Worm (Caenorhabditis elegans) whole organism, L4 larva: ENCODE results near the gene nhr-112.

ENCODE experiments used
- F10B5.3 ChIP-seq: sonication (generic microtip); optimal IDR thresholded peaks from 2 replicates; lab custom pipeline; 2016; ENCODE audit warnings: mild to moderate bottlenecking, missing genetic modification characterization, missing compliant biosample characterization
- T26A8.4 ChIP-seq: fragments of 200-800 bp; sonication (Bioruptor generic); IDR thresholded peaks from 2 replicates; pipeline ENCODE4 v1.3.6; 2022; ENCODE audit warnings: missing genetic modification characterization, missing compliant biosample characterization
- Y48G9A.11 ChIP-seq: fragments of 200-800 bp; sonication (Bioruptor generic); IDR thresholded peaks from 2 replicates; pipeline ENCODE4 v1.3.6; 2022; ENCODE audit warnings: missing genetic modification reagents, missing genetic modification characterization, missing compliant biosample characterization
- Y5F2A.4 ChIP-seq: fragments of 200-800 bp; sonication (Bioruptor generic); optimal IDR thresholded peaks from 2 replicates; lab custom pipeline; 2018; ENCODE audit warnings: mild to moderate bottlenecking, missing genetic modification characterization, missing compliant biosample characterization
- Y75B8A.6 ChIP-seq: fragments of 200-800 bp; sonication (Bioruptor generic); IDR thresholded peaks from 2 replicates; pipeline ENCODE4 v1.3.6; 2022; ENCODE audit warnings: missing genetic modification reagents, missing genetic modification characterization, missing compliant biosample characterization
- ZK546.5 ChIP-seq, 2 experiments: sonication (generic microtip); optimal IDR thresholded peaks; 2 replicates each; lab custom pipeline; 2017; ENCODE audit warnings: missing biosample characterization in 2 of 2, missing genetic modification characterization in 2 of 2
- aha-1 ChIP-seq: fragments of 150-350 bp; peaks from one replicate; lab custom pipeline; 2014; ENCODE audit warnings: missing biosample characterization, missing genetic modification characterization
- aly-2 ChIP-seq: sonication (generic microtip); optimal IDR thresholded peaks from 2 replicates; lab custom pipeline; 2018; ENCODE audit warnings: missing biosample characterization, missing genetic modification characterization
- ama-1 ChIP-seq: fragments of 150-350 bp; optimal IDR thresholded peaks from 2 replicates; lab custom pipeline; 2014; ENCODE audit warnings: inconsistent platforms, mixed read lengths
- daf-19 ChIP-seq: fragments of 200-800 bp; sonication (Bioruptor generic); conservative IDR thresholded peaks from 2 replicates; pipeline ENCODE4 v1.3.6; 2022; ENCODE audit warnings: missing genetic modification characterization, missing compliant biosample characterization
- dmd-6 ChIP-seq: fragments of 200-800 bp; sonication (Bioruptor generic); IDR thresholded peaks from 2 replicates; pipeline ENCODE4 v1.3.6; 2022; ENCODE audit warnings: missing genetic modification reagents, missing genetic modification characterization, missing compliant biosample characterization
- dmd-8 ChIP-seq: fragments of 200-800 bp; sonication (Bioruptor generic); IDR thresholded peaks from 2 replicates; pipeline ENCODE4 v1.3.6; 2022; ENCODE audit warnings: missing genetic modification characterization, missing compliant biosample characterization
- dmd-9 ChIP-seq: fragments of 200-800 bp; sonication (Bioruptor generic); IDR thresholded peaks from 2 replicates; pipeline ENCODE4 v1.3.6; 2022; ENCODE audit warnings: missing genetic modification reagents, missing genetic modification characterization, missing compliant biosample characterization
- egl-27 ChIP-seq: sonication (generic microtip); optimal IDR thresholded peaks from 3 replicates; lab custom pipeline; 2017; ENCODE audit warnings: missing biosample characterization, missing genetic modification reagents, missing genetic modification characterization
- gei-8 ChIP-seq: fragments of 200-800 bp; sonication (Bioruptor generic); optimal IDR thresholded peaks from 2 replicates; lab custom pipeline; 2018; ENCODE audit warnings: mild to moderate bottlenecking, missing genetic modification characterization, missing compliant biosample characterization
- hlh-11 ChIP-seq: fragments of 200-800 bp; sonication (Bioruptor generic); optimal IDR thresholded peaks from 2 replicates; lab custom pipeline; 2018; ENCODE audit warnings: mild to moderate bottlenecking, missing genetic modification characterization, missing compliant biosample characterization
- hlh-30 ChIP-seq: sonication (generic microtip); optimal IDR thresholded peaks from 2 replicates; lab custom pipeline; 2017; ENCODE audit warnings: antibody characterized with exemption, mild to moderate bottlenecking, missing genetic modification characterization, missing compliant biosample characterization; ENCODE audit not compliant: insufficient read depth
- hmg-1.1 ChIP-seq: fragments of 200-800 bp; sonication (Bioruptor generic); IDR thresholded peaks from 2 replicates; pipeline ENCODE4 v1.3.6; 2022; ENCODE audit warnings: missing genetic modification reagents, missing genetic modification characterization, missing compliant biosample characterization
- lin-39 ChIP-seq: fragments of 150-350 bp; optimal IDR thresholded peaks from 2 replicates; lab custom pipeline; 2014; ENCODE audit warnings: missing biosample characterization, missing genetic modification reagents, missing genetic modification characterization
- lir-3 ChIP-seq: sonication (generic microtip); optimal IDR thresholded peaks from 2 replicates; lab custom pipeline; 2016; ENCODE audit warnings: mild to moderate bottlenecking, missing genetic modification characterization, missing compliant biosample characterization
- lsy-2 ChIP-seq, 2 experiments: fragments of 150-350 bp in 1 of 2; sonication (generic microtip) in 1 of 2; optimal IDR thresholded peaks; 2 replicates each; lab custom pipeline; 2014 to 2017; ENCODE audit warnings: missing biosample characterization in 2 of 2, missing genetic modification characterization in 2 of 2
- madf-9 ChIP-seq: fragments of 200-800 bp; sonication (Bioruptor generic); conservative IDR thresholded peaks from 2 replicates; pipeline ENCODE4 v1.3.6; 2022; ENCODE audit warnings: missing genetic modification reagents, missing genetic modification characterization, missing compliant biosample characterization
- mdt-29 ChIP-seq: fragments of 200-800 bp; sonication (Bioruptor generic); IDR thresholded peaks from 2 replicates; pipeline ENCODE4 v1.3.6; 2022; ENCODE audit warnings: missing genetic modification reagents, missing genetic modification characterization, missing compliant biosample characterization
- mes-2 ChIP-seq: sonication (generic microtip); optimal IDR thresholded peaks from 2 replicates; lab custom pipeline; 2016; ENCODE audit warnings: missing genotype, mild to moderate bottlenecking, missing genetic modification characterization, missing compliant biosample characterization; ENCODE audit not compliant: poor library complexity, severe bottlenecking
- mxl-3 ChIP-seq: fragments of 200-800 bp; sonication (Bioruptor generic); optimal IDR thresholded peaks from 2 replicates; lab custom pipeline; 2018; ENCODE audit warnings: mild to moderate bottlenecking, missing genetic modification characterization, missing compliant biosample characterization
- nhr-102 ChIP-seq: sonication (generic microtip); optimal IDR thresholded peaks from 2 replicates; lab custom pipeline; 2016; ENCODE audit warnings: mild to moderate bottlenecking, missing genetic modification characterization, moderate library complexity, missing compliant biosample characterization
- nhr-237 ChIP-seq: sonication (generic microtip); optimal IDR thresholded peaks from 2 replicates; lab custom pipeline; 2017; ENCODE audit warnings: missing biosample characterization, missing genetic modification characterization
- nhr-48 ChIP-seq: sonication (generic microtip); optimal IDR thresholded peaks from 2 replicates; lab custom pipeline; 2016; ENCODE audit warnings: mild to moderate bottlenecking, missing genetic modification characterization, missing compliant biosample characterization
- nhr-76 ChIP-seq: fragments of 150-350 bp; optimal IDR thresholded peaks from 2 replicates; lab custom pipeline; 2014; ENCODE audit warnings: missing biosample characterization, missing genetic modification characterization
- pha-4 ChIP-seq, 2 experiments: fragments of 150-350 bp in 1 of 2; fragments of 200-800 bp in 1 of 2; sonication (Bioruptor generic) in 1 of 2; IDR thresholded peaks in 1 of 2; optimal IDR thresholded peaks in 1 of 2; 2 replicates each; pipeline versions ENCODE4 v1.3.6 to Lab custom; 2014 to 2022; ENCODE audit warnings: missing genetic modification characterization in 2 of 2, missing genetic modification reagents in 2 of 2, missing biosample characterization in 1 of 2, missing compliant biosample characterization in 1 of 2
- php-3 ChIP-seq: fragments of 200-800 bp; sonication (Bioruptor generic); IDR thresholded peaks from 2 replicates; pipeline ENCODE4 v1.3.6; 2022; ENCODE audit warnings: missing genetic modification reagents, missing genetic modification characterization, missing compliant biosample characterization
- pqm-1 ChIP-seq: sonication (generic microtip); optimal IDR thresholded peaks from 2 replicates; lab custom pipeline; 2017; ENCODE audit warnings: missing biosample characterization, missing genetic modification characterization
- saeg-2 ChIP-seq: fragments of 200-800 bp; sonication (Bioruptor generic); IDR thresholded peaks from 2 replicates; pipeline ENCODE4 v1.3.6; 2022; ENCODE audit warnings: missing genetic modification reagents, missing genetic modification characterization, missing compliant biosample characterization
- set-16 ChIP-seq: fragments of 200-800 bp; sonication (Bioruptor generic); IDR thresholded peaks from 2 replicates; pipeline ENCODE4 v1.3.6; 2022; ENCODE audit warnings: missing genetic modification reagents, missing genetic modification characterization, missing compliant biosample characterization
- skn-1 ChIP-seq: fragments of 150-350 bp; optimal IDR thresholded peaks from 2 replicates; lab custom pipeline; 2014; ENCODE audit warnings: missing biosample characterization, missing genetic modification characterization
- snpc-1.2 ChIP-seq: fragments of 200-800 bp; sonication (Bioruptor generic); IDR thresholded peaks from 2 replicates; pipeline ENCODE4 v1.3.6; 2022; ENCODE audit warnings: missing genetic modification reagents, missing genetic modification characterization, missing compliant biosample characterization
- spr-3 ChIP-seq: fragments of 200-800 bp; sonication (Bioruptor generic); optimal IDR thresholded peaks from 2 replicates; lab custom pipeline; 2018; ENCODE audit warnings: mild to moderate bottlenecking, missing genetic modification characterization, missing compliant biosample characterization
- tag-97 ChIP-seq: fragments of 200-800 bp; sonication (Bioruptor generic); IDR thresholded peaks from 2 replicates; pipeline ENCODE4 v1.3.6; 2022; ENCODE audit warnings: missing genetic modification characterization, missing compliant biosample characterization
- unc-39 ChIP-seq: sonication (generic microtip); optimal IDR thresholded peaks from 2 replicates; lab custom pipeline; 2017; ENCODE audit warnings: missing biosample characterization, missing genetic modification characterization
- unc-62 ChIP-seq, 3 experiments: fragments of 150-350 bp in 1 of 3; sonication (generic microtip); optimal IDR thresholded peaks in 2 of 3; peaks in 1 of 3; 1 replicate in 1 of 3; 2 replicates in 2 of 3; lab custom pipeline; 2014 to 2017; ENCODE audit warnings: missing biosample characterization in 3 of 3, missing genetic modification characterization in 3 of 3, missing genetic modification reagents in 3 of 3, missing genotype in 1 of 3
- ztf-11 ChIP-seq: fragments of 150-350 bp; optimal IDR thresholded peaks from 2 replicates; lab custom pipeline; 2014; ENCODE audit warnings: missing biosample characterization, missing genetic modification characterization
- ztf-7 ChIP-seq: fragments of 150-350 bp; optimal IDR thresholded peaks from 2 replicates; lab custom pipeline; 2014; ENCODE audit warnings: missing biosample characterization, missing genetic modification characterization

nhr-112 gene

DNA sequence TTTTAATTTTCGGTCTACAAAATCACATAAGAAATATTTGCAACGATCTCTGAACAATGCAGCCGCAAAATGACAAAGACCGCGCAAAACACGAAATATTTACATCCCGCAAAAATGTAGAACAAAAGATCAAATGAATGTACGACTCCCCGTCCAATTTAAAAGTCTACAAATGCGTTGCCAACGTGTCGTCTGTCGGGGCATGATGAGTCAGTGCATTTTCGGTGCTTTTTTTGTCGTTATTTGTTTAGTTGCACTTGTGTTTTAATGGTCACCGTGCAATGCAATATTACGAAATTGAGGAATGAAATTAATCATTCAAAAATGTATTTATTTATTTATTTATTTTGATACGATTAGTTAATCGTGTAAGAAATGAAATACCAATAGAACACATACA lies 930 bp upstream of the nhr-112 start:
- TF ChIP-seq F10B5.3 (tag; lab: Kevin White, UChicago) = no peak
- no peak for TF ChIP-seq pha-4 (GFP tag; IDR thresholded peaks at IDR 0.05; lab: Robert Waterston, UW)
- peak; percentile 81 for TF ChIP-seq pha-4 (tag; optimal IDR thresholded peaks at IDR 0.05; lab: Kevin White, UChicago)
- TF ChIP-seq dmd-9 (GFP tag; lab: Robert Waterston, UW) = no peak
- TF ChIP-seq tag-97 (GFP tag; lab: Robert Waterston, UW) = no peak
- no peak for TF ChIP-seq skn-1 (tag; lab: Kevin White, UChicago)
- TF ChIP-seq dmd-6 = peak; percentile 22; the same call in 1 of the 2 replicates
- TF ChIP-seq ztf-7 = no peak
- TF ChIP-seq pqm-1 (tag; lab: Kevin White, UChicago) = no peak
- no peak for TF ChIP-seq lin-39 (tag; lab: Kevin White, UChicago)
- peak; percentile 7 for TF ChIP-seq nhr-48
- no peak for TF ChIP-seq ama-1 (lab: Kevin White, UChicago)
- TF ChIP-seq lir-3 (tag; lab: Kevin White, UChicago) = no peak
- TF ChIP-seq dmd-8 (GFP tag; lab: Robert Waterston, UW) = no peak
- TF ChIP-seq hlh-11 (tag; lab: Kevin White, UChicago) = no peak
- no peak for TF ChIP-seq egl-27 (tag; lab: Kevin White, UChicago)

DNA sequence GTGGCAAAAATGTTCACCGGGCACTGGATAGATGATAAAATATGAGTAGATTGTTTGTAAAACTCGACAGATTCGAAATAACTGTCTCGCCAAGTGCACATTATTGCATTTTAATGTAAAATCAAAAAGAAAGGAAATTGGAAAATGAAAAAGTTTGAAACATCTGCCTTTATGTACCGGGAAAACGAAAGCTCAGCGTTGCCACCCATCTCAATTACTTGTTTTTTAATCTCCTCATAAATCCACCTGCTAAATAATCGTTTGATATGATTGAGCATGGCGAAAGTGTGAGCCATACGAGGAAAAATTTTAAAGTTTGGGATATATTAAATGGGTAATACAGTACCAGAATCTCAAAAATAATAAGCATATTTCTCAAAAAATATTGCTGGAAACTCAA lies 7.1 kb downstream of the nhr-112 start, which contains the start of gene srh-137:
TSS of gene srh-137 (minus strand) at position 101 of the 400 bp plus-strand sequence.
- no peak for TF ChIP-seq dmd-9 (GFP tag; lab: Robert Waterston, UW)
- no peak for TF ChIP-seq madf-9 (GFP tag; lab: Robert Waterston, UW)
- no peak for TF ChIP-seq aha-1 (tag; lab: Kevin White, UChicago)
- no peak for TF ChIP-seq mxl-3 (GFP tag; lab: Kevin White, UChicago)
- no peak for TF ChIP-seq unc-39
- TF ChIP-seq Y5F2A.4 (GFP tag; lab: Kevin White, UChicago) = no peak
- TF ChIP-seq Y48G9A.11 (GFP tag; lab: Robert Waterston, UW) = no peak
- no peak for TF ChIP-seq php-3 (GFP tag; lab: Robert Waterston, UW)
- no peak for TF ChIP-seq lsy-2 (tag; optimal IDR thresholded peaks at IDR 0.05; lab: Kevin White, UChicago)
- TF ChIP-seq hlh-30 (tag; lab: Kevin White, UChicago) = no peak

DNA sequence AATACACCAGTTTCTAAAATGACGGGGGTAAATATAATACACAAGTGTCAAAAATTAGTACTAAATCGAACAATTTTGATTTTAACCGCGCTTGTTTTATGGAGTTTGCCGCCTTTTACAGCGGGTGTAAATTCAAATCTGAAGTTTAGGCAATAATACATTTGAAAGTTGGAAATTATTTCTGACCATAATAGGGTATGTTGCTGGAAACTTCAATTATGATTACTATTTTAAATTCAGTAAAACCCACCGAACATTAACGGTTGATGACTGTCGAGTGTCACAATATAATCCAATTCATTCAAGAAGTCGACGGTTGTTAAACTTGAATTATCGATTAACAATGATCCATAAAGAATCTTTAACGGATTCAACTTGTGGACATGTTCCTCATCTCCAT lies 9.8 kb downstream of the nhr-112 start:
- no peak for TF ChIP-seq T26A8.4 (GFP tag; lab: Robert Waterston, UW)
- TF ChIP-seq aly-2 (tag; lab: Kevin White, UChicago) = no peak
- peak; percentile 22 for TF ChIP-seq aha-1 (tag; lab: Kevin White, UChicago)
- no peak for TF ChIP-seq hmg-1.1
- no peak for TF ChIP-seq php-3 (GFP tag; lab: Robert Waterston, UW)
- no peak for TF ChIP-seq spr-3 (GFP tag; lab: Kevin White, UChicago)
- no peak for TF ChIP-seq unc-39
- no peak for TF ChIP-seq Y75B8A.6 (GFP tag; lab: Robert Waterston, UW)
- peak in 1 of 2 experiments; percentile 93 for TF ChIP-seq unc-62 (GFP tag; optimal IDR thresholded peaks at IDR 0.05 in 1 of 2; lab: Kevin White, UChicago)
- no peak for TF ChIP-seq unc-62 (tag; optimal IDR thresholded peaks at IDR 0.05; lab: Kevin White, UChicago)
- TF ChIP-seq nhr-237 (tag; lab: Kevin White, UChicago) = no peak
- TF ChIP-seq snpc-1.2 (GFP tag; lab: Robert Waterston, UW) = no peak

DNA sequence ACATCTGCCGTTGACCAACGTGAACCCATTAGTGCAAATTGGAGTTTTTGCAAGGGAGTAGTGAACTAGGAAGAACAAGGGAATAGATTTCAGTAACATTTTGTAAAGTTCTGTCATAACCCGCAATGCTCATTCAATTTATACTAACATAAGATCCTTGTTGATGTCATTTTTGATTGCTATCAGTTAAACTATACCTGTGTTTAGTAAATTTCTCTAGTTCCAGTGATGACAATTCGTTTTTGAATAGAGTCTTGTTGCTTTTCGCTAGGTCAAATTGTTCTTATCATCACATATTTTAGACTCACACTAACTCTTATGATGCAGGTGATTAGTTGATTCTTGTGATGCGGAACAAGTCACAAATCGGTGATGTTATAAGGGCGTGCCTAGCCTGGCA lies 17.1 kb downstream of the nhr-112 start, which contains the start of gene clec-9:
TSS of gene clec-9 (minus strand) at position 101 of the 400 bp plus-strand sequence.
- TF ChIP-seq mes-2 (tag; lab: Kevin White, UChicago) (no peak), gei-8 (GFP tag; lab: Kevin White, UChicago) (no peak), saeg-2 (GFP tag; lab: Robert Waterston, UW) (no peak), ztf-11 (tag; lab: Kevin White, UChicago) (no peak), mdt-29 (GFP tag; lab: Robert Waterston, UW) (no peak), nhr-76 (tag; lab: Kevin White, UChicago) (no peak), set-16 (GFP tag; lab: Robert Waterston, UW) (no peak), ZK546.5 (tag; optimal IDR thresholded peaks at IDR 0.05; lab: Kevin White, UChicago) (no peak), Y5F2A.4 (GFP tag; lab: Kevin White, UChicago) (no peak), skn-1 (tag; lab: Kevin White, UChicago) (no peak), lsy-2 (tag; optimal IDR thresholded peaks at IDR 0.05; lab: Kevin White, UChicago) (no peak), daf-19 (GFP tag; lab: Robert Waterston, UW) (no peak), hlh-11 (tag; lab: Kevin White, UChicago) (no peak), nhr-102 (tag; lab: Kevin White, UChicago) (no peak)
- TF ChIP-seq, all 104 proteins: peak for 0
